Worm (Caenorhabditis elegans): ENCODE results near the gene clec-185.

The clec-185 gene

DNA sequence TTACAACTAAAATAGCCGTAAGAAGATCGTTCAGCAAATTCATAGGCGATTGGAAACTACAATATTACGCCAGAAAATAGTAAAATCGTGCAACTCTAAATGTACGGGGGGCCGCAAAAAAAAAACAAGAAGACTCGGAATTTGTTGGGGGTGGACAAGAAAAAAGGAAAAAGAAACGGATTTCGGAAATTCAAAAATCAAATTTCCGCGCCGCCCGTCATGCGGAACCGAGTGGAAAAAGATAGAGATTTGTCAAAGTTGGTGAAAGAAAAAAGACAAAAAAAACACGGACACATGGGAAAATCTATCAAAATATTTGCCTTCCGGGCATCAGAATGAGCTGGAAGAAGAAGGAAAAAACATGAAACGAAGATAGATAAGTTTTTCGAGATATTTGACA is 19.2 kb upstream of the clec-185 start:
- TF ChIP-seq tra-4 (tag; optimal IDR thresholded peaks at IDR 0.05) (no peak), scrt-1 (GFP tag; IDR thresholded peaks at IDR 0.05) (no peak), aly-1 (tag; optimal IDR thresholded peaks at IDR 0.05) (no peak), hnd-1 (tag; optimal IDR thresholded peaks at IDR 0.05) (no peak), B0310.2 (tag; optimal IDR thresholded peaks at IDR 0.05) (no peak), sea-1 (GFP tag; conservative IDR thresholded peaks at IDR 0.05) (no peak), pes-1 (GFP tag; IDR thresholded peaks at IDR 0.05) (no peak), ets-7 (tag; optimal IDR thresholded peaks at IDR 0.05) (no peak), flt-1 (GFP tag; IDR thresholded peaks at IDR 0.05) (no peak), ceh-13 (GFP tag; optimal IDR thresholded peaks at IDR 0.05) (no peak), F13C5.2 (tag; optimal IDR thresholded peaks at IDR 0.05) (no peak), tbx-11 (GFP tag; IDR thresholded peaks at IDR 0.05) (no peak), hmbx-1 (tag; optimal IDR thresholded peaks at IDR 0.05) (no peak), tbx-37 (GFP tag; conservative IDR thresholded peaks at IDR 0.05) (no peak), hmg-4 (GFP tag; optimal IDR thresholded peaks at IDR 0.05) (no peak), ceh-36 (tag; optimal IDR thresholded peaks at IDR 0.05) (no peak)

DNA sequence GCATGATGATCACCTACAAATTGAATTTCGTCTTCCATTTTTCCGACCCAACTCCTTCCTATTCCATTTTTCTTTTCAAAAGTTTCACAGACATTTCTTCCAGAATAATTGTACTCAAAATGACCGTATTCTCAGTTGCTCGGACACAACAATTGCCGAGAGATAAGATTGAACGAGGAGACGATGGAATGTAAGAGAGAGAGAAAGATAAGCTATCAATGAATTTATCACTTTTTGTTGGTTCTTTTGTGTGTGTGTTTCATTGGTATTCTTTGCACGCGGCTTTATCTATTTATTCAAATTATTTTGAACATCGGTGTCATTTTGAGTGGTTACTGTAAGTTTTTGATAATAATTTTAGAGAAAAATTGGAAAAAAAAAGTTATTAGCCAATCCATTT is 18.0 kb upstream of the clec-185 start, which contains the start of gene ugt-65:
ugt-65 (plus strand) TSS at position 229 of the 400 bp plus-strand sequence.
- TF ChIP-seq hmg-4 (GFP tag; optimal IDR thresholded peaks at IDR 0.05) (no peak), ceh-13 (GFP tag; optimal IDR thresholded peaks at IDR 0.05) (no peak), ama-1 (optimal IDR thresholded peaks at IDR 0.05) (no peak), tbx-11 (GFP tag; IDR thresholded peaks at IDR 0.05) (no peak), scrt-1 (GFP tag; IDR thresholded peaks at IDR 0.05) (no peak), pes-1 (GFP tag; IDR thresholded peaks at IDR 0.05) (no peak), flt-1 (GFP tag; IDR thresholded peaks at IDR 0.05) (no peak), B0310.2 (tag; optimal IDR thresholded peaks at IDR 0.05) (no peak)

DNA sequence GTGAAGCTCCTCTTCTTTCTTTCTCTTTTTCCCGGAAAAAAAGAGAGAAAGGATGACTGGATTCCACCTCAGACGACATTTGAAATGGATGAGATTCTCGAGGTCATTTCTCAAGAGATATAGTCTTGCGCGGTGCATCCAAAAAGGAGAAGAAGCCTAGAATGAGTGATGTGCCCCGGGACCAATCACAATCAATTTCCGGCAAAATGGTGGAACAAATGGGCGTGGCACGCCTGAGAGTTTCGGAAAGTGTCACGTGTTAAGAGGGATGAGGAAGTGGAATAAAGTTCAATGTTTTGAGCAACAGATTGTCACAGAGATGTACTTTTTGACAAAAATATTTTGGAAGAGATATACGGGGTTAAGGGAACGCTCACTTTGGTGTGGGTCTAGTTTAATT is 12.9 kb upstream of the clec-185 start:
- TF ChIP-seq pes-1 (GFP tag; IDR thresholded peaks at IDR 0.05), result no peak
- TF ChIP-seq ets-7 (tag; optimal IDR thresholded peaks at IDR 0.05), result no peak
- TF ChIP-seq F13C5.2 (tag; optimal IDR thresholded peaks at IDR 0.05), result no peak
- no peak for TF ChIP-seq tbx-11 (GFP tag; IDR thresholded peaks at IDR 0.05)
- TF ChIP-seq tra-4 (tag; optimal IDR thresholded peaks at IDR 0.05), result no peak
- no peak for TF ChIP-seq ama-1 (optimal IDR thresholded peaks at IDR 0.05)
- no peak for TF ChIP-seq hmbx-1 (tag; optimal IDR thresholded peaks at IDR 0.05)

DNA sequence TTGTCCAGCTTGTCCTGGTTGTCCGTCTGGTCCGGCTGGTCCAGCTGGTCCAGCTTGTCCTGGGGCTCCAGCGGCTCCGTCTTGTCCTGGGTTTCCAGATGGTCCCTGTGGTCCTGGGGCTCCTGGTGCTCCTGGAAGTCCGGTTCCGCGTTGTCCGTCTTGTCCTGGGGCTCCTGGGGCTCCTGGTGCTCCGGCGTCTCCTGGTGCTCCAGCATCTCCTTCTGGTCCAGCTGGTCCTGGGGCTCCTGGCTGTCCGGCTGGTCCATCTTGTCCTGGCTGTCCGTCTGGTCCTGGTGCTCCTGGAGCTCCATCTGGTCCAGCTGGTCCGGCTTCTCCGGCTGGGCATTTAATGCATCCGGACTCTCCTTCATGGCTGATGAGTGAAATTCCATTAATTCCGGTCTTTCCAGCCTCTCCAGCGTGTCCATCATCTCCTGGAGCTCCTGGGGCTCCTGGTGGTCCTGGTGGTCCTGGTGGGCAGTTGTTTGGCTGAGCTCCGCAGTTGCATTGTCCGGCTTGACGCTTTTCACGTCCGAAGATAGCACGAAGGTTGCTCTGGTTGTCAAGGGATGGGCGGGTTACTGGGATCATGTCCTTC is 10.7 kb upstream of the clec-185 start:
- TF ChIP-seq pes-1 (GFP tag; IDR thresholded peaks at IDR 0.05) (no peak), B0310.2 (tag; optimal IDR thresholded peaks at IDR 0.05) (no peak), hnd-1 (tag; optimal IDR thresholded peaks at IDR 0.05) (no peak), scrt-1 (GFP tag; IDR thresholded peaks at IDR 0.05) (no peak), F13C5.2 (tag; optimal IDR thresholded peaks at IDR 0.05) (no peak), aly-1 (tag; optimal IDR thresholded peaks at IDR 0.05) (no peak)

DNA sequence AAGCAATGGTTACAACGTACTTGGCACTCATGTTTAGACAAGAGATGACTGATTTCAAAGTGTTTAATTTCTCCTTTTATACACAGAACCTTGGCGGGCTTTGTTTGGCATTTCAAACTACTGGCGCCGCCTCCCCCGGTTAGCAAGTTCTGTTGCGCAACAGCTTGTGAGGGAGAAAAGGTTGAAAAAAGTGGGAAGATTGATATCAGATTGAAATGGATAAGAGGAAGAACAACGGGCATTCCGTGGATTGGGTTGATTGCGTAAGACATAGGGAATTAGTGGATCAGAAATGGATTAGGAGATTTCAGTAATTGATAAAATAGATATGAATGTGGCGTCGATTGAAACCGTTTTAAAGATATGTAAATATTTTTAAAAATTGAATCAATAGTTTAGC is 10.0 kb upstream of the clec-185 start, which contains the start of gene col-130:
col-130 (minus strand) TSS at position 50 of the 400 bp plus-strand sequence.
- TF ChIP-seq scrt-1 (GFP tag; IDR thresholded peaks at IDR 0.05), result no peak
- no peak for TF ChIP-seq tra-4 (tag; optimal IDR thresholded peaks at IDR 0.05)
- TF ChIP-seq hmbx-1 (tag; optimal IDR thresholded peaks at IDR 0.05), result no peak
- TF ChIP-seq hnd-1 (tag; optimal IDR thresholded peaks at IDR 0.05), result no peak
- no peak for TF ChIP-seq ceh-13 (GFP tag; optimal IDR thresholded peaks at IDR 0.05)
- no peak for TF ChIP-seq B0310.2 (tag; optimal IDR thresholded peaks at IDR 0.05)
- no peak for TF ChIP-seq tbx-11 (GFP tag; IDR thresholded peaks at IDR 0.05)
- TF ChIP-seq aly-1 (tag; optimal IDR thresholded peaks at IDR 0.05), result no peak
- no peak for TF ChIP-seq sea-1 (GFP tag; conservative IDR thresholded peaks at IDR 0.05)

DNA sequence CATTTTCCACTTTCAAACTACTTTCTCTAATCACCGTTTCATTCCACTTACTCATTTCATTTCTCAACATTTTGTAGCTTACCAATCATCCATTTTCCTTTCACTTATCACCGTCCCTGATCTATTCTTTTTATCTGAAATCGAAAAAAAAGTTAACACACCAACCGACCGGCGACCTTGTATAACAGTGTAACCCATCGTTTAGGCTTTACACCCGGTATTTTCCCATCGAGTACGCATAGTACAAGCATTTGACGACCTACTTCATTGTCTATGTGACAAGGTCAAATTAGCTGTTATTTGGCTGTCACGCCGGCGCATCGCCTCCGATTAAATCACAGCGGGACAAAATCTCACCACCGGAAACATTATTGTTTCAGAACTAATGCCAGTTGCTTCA is 9.0 kb upstream of the clec-185 start:
- no peak for TF ChIP-seq hmbx-1 (tag; optimal IDR thresholded peaks at IDR 0.05)
- TF ChIP-seq aly-1 (tag; optimal IDR thresholded peaks at IDR 0.05), result no peak
- TF ChIP-seq hmg-4 (GFP tag; optimal IDR thresholded peaks at IDR 0.05), result no peak
- TF ChIP-seq pes-1 (GFP tag; IDR thresholded peaks at IDR 0.05), result no peak
- TF ChIP-seq sea-1 (GFP tag; conservative IDR thresholded peaks at IDR 0.05), result no peak
- TF ChIP-seq ets-7 (tag; optimal IDR thresholded peaks at IDR 0.05), result no peak
- no peak for TF ChIP-seq tra-4 (tag; optimal IDR thresholded peaks at IDR 0.05)
- TF ChIP-seq B0310.2 (tag; optimal IDR thresholded peaks at IDR 0.05), result no peak
- no peak for TF ChIP-seq ceh-13 (GFP tag; optimal IDR thresholded peaks at IDR 0.05)

DNA sequence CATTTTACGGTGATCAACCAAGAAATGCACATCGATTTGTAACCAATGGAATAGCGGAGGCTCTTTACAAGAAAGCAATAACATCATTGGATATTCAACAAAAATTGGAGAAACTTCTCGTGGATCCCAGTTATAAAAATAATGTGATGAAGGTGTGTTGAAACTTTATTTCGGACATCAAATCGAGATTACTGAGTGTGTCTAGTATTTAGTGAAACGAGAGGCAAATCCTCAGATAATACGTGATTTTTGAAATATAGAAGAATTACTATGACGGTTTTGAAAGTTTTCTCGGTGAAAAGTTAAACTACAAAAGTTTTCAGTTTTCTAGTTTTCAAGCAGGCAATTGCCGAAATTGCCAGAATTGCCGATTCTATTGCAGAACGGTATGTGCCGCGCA is 6.7 kb upstream of the clec-185 start:
- TF ChIP-seq tbx-37 (GFP tag; conservative IDR thresholded peaks at IDR 0.05) (no peak), B0310.2 (tag; optimal IDR thresholded peaks at IDR 0.05) (no peak), tbx-11 (GFP tag; IDR thresholded peaks at IDR 0.05) (no peak)

DNA sequence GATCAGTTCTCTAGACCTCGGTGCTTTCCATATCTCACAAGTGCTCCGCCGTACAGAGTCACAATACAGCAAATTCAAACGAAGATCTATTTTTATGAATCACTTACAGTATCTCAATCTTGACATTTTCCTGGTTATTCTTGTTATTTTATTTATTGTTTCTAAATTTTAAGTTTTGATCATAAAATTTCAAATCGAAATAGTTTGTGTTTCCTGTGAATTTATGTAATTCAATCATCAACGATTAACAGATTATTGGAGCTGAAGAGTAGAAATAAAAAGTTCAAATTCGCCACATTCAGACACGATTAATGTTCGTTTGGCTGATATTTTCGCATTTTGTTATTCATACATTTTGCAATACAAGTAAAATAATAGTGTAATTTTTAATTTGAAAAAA is 6.1 kb upstream of the clec-185 start, which contains the start of gene clec-184:
clec-184 (plus strand) TSS at position 301 of the 400 bp plus-strand sequence.
- no peak for TF ChIP-seq F13C5.2 (tag; optimal IDR thresholded peaks at IDR 0.05)
- no peak for TF ChIP-seq hnd-1 (tag; optimal IDR thresholded peaks at IDR 0.05)
- no peak for TF ChIP-seq ceh-13 (GFP tag; optimal IDR thresholded peaks at IDR 0.05)
- TF ChIP-seq pes-1 (GFP tag; IDR thresholded peaks at IDR 0.05), result no peak
- TF ChIP-seq sea-1 (GFP tag; conservative IDR thresholded peaks at IDR 0.05), result no peak
- TF ChIP-seq ets-7 (tag; optimal IDR thresholded peaks at IDR 0.05), result no peak

DNA sequence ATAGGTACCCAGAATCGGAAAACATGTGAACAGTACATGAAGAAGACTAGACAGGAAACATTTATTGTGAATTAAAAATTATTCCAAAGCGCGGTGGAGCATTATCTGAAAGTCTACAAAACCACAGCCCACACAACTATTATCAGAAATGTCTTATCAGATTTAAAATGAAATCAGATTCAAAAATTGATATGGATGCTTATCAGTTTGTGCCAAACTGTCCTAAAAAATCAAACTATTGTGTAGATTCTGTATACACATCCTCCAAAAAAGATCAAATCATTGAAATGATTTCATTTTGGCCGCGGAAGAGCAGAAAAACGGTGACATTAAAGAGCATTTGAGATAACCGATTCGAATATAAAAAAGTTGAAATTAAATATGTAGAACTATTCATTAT is 3.0 kb upstream of the clec-185 start, which contains the start of gene irg-4:
irg-4 (plus strand) TSS at position 392 of the 400 bp plus-strand sequence.
- TF ChIP-seq hnd-1 (tag; optimal IDR thresholded peaks at IDR 0.05) (no peak), tbx-37 (GFP tag; conservative IDR thresholded peaks at IDR 0.05) (no peak), ceh-13 (GFP tag; optimal IDR thresholded peaks at IDR 0.05) (no peak), ama-1 (optimal IDR thresholded peaks at IDR 0.05) (no peak), hmg-4 (GFP tag; optimal IDR thresholded peaks at IDR 0.05) (no peak), aly-1 (tag; optimal IDR thresholded peaks at IDR 0.05) (no peak), sea-1 (GFP tag; conservative IDR thresholded peaks at IDR 0.05) (no peak), ceh-36 (tag; optimal IDR thresholded peaks at IDR 0.05) (no peak), hmbx-1 (tag; optimal IDR thresholded peaks at IDR 0.05) (no peak), B0310.2 (tag; optimal IDR thresholded peaks at IDR 0.05) (no peak), pes-1 (GFP tag; IDR thresholded peaks at IDR 0.05) (no peak), scrt-1 (GFP tag; IDR thresholded peaks at IDR 0.05) (no peak), ets-7 (tag; optimal IDR thresholded peaks at IDR 0.05) (no peak), F13C5.2 (tag; optimal IDR thresholded peaks at IDR 0.05) (no peak), tra-4 (tag; optimal IDR thresholded peaks at IDR 0.05) (no peak)

Measured in whole organism, early embryonic.